Fruit fly (Drosophila melanogaster): Measurements from ENCODE around the gene RpS21.

Gene RpS21

DNA sequence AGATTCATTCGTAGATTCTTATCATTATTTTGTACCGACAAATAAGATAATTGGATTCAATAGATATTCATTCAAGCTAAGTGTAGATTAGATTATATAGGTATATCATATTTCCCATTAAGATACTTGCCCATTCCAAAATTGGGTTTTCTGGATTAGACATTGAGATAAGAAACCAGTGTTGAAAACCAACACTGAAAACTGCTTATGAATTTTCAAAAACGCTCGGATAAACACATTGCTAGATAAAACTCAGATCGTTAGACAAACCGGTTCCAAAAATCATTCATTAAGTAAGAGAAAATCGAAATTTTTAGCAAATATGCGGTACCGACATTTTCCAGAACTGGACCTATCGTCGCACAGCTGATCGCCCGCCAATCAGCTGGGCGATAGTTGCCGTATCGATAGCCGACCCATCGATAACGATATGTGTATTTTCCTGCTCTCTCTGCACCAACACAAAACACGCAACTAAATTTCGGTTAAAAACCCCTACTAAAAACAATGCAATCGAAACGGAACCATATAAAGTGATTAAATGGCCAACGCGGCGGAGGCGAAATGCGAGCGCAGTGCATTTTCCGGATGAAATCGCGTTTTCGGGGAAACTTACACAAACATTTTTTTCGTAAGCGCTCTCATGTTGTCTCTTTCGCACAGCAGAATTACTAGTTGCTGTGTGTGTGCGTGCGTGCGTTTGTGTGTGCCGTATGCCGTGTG is 29.8 kb downstream of the RpS21 start, which contains the start of the genes NTPase and lilli (continued):
- TF ChIP-seq HmgZ (tag; optimal IDR thresholded peaks at IDR 0.05), result peak; percentile 2
- no peak for TF ChIP-seq Neu2 (GFP tag; optimal IDR thresholded peaks at IDR 0.05; ENCODE audit: borderline replicate concordance)
- peak; percentile 70 for TF ChIP-seq chm (GFP tag; IDR thresholded peaks at IDR 0.05)
- TF ChIP-seq CG9817 (tag; optimal IDR thresholded peaks at IDR 0.05), result no peak
- no peak for TF ChIP-seq nom (GFP tag; optimal IDR thresholded peaks at IDR 0.05)
- no peak for TF ChIP-seq CG13296 (GFP tag; optimal IDR thresholded peaks at IDR 0.05)
- peak; percentile 50 for TF ChIP-seq CG11247 (GFP tag; IDR thresholded peaks at IDR 0.05)
- peak; percentile 94 for TF ChIP-seq Dll (GFP tag; IDR thresholded peaks at IDR 0.05; ENCODE audit: partially characterized antibody)
- peak; percentile 19 for TF ChIP-seq Meics (GFP tag; optimal IDR thresholded peaks at IDR 0.05)
- TF ChIP-seq CG12744 (GFP tag; optimal IDR thresholded peaks at IDR 0.05), result peak; percentile 17
- no peak for TF ChIP-seq pita (GFP tag; optimal IDR thresholded peaks at IDR 0.05)
- TF ChIP-seq slp2 (GFP tag; optimal IDR thresholded peaks at IDR 0.05), result peak; percentile 72
- TF ChIP-seq D19B (GFP tag; optimal IDR thresholded peaks at IDR 0.05), result no peak
- no peak for TF ChIP-seq Drgx (GFP tag; IDR thresholded peaks at IDR 0.05)
- TF ChIP-seq CG12942 (GFP tag; optimal IDR thresholded peaks at IDR 0.05), result peak; percentile 48
- TF ChIP-seq Dbx (GFP tag; IDR thresholded peaks at IDR 0.05), result peak; percentile 76
- TF ChIP-seq CG15696 (tag; optimal IDR thresholded peaks at IDR 0.05), result no peak
- peak; percentile 74 for TF ChIP-seq ERR (GFP tag; optimal IDR thresholded peaks at IDR 0.05)
- TF ChIP-seq CG13894 (tag; optimal IDR thresholded peaks at IDR 0.05), result peak; percentile 9
- peak; percentile 69; the same call in 1 of the 3 replicates for TF ChIP-seq CG11456 (GFP tag; IDR thresholded peaks at IDR 0.05)
- TF ChIP-seq grau (tag; optimal IDR thresholded peaks at IDR 0.05), result no peak
- peak; percentile 81 for TF ChIP-seq scrt (GFP tag; optimal IDR thresholded peaks at IDR 0.05)
- TF ChIP-seq Dip3 (GFP tag; optimal IDR thresholded peaks at IDR 0.05), result peak; percentile 66
- TF ChIP-seq Usf (GFP tag; optimal IDR thresholded peaks at IDR 0.05), result no peak
- TF ChIP-seq CG31365 (tag; optimal IDR thresholded peaks at IDR 0.05), result no peak
- no peak for TF ChIP-seq dan (GFP tag; IDR thresholded peaks at IDR 0.05)
- TF ChIP-seq ci (GFP tag; IDR thresholded peaks at IDR 0.05), result peak; percentile 79
- TF ChIP-seq H2.0 (GFP tag; IDR thresholded peaks at IDR 0.05), result peak; percentile 30
- 0 out of 2 replicates have a peak, but pooled peaks have one; percentile 7 for TF ChIP-seq klu (GFP tag; IDR thresholded peaks at IDR 0.05)
- TF ChIP-seq lola (GFP tag; optimal IDR thresholded peaks at IDR 0.05), result peak in 1 of 3 experiments; percentile 45
- peak; percentile 93 for TF ChIP-seq CG34224 (GFP tag; IDR thresholded peaks at IDR 0.05; ENCODE audit: partially characterized antibody)
- TF ChIP-seq CG1832 (GFP tag; optimal IDR thresholded peaks at IDR 0.05), result peak; percentile 81
- no peak for TF ChIP-seq CG12299 (tag; optimal IDR thresholded peaks at IDR 0.05)
- peak; percentile 92 for TF ChIP-seq Sin3A (optimal IDR thresholded peaks at IDR 0.05)
- no peak for TF ChIP-seq CG15073 (GFP tag; optimal IDR thresholded peaks at IDR 0.05)
- TF ChIP-seq CG17361 (GFP tag; IDR thresholded peaks at IDR 0.05), result peak; percentile 60; the same call in 2 of the 3 replicates
- TF ChIP-seq CG10979 (tag; optimal IDR thresholded peaks at IDR 0.05), result no peak
- peak; percentile 20 for TF ChIP-seq CG17359 (tag; optimal IDR thresholded peaks at IDR 0.05)
- peak; percentile 59; the same call in 1 of the 2 replicates for TF ChIP-seq ttk (GFP tag; IDR thresholded peaks at IDR 0.05)
- TF ChIP-seq ab (GFP tag; optimal IDR thresholded peaks at IDR 0.05), result peak; percentile 15
- TF ChIP-seq abd-A (tag; optimal IDR thresholded peaks at IDR 0.05), result peak; percentile 47
- peak; percentile 48 for TF ChIP-seq CG10654 (GFP tag; optimal IDR thresholded peaks at IDR 0.05)
- TF ChIP-seq sug (tag; optimal IDR thresholded peaks at IDR 0.05), result no peak
- no peak for TF ChIP-seq Vsx1 (GFP tag; optimal IDR thresholded peaks at IDR 0.05)
- TF ChIP-seq vvl (GFP tag; IDR thresholded peaks at IDR 0.05), result peak; percentile 70
- TF ChIP-seq CG10431 (GFP tag; optimal IDR thresholded peaks at IDR 0.05), result peak; percentile 14
- peak; percentile 15 for TF ChIP-seq CG11504 (tag; optimal IDR thresholded peaks at IDR 0.05)
- peak; percentile 5 for TF ChIP-seq CG10565 (GFP tag; optimal IDR thresholded peaks at IDR 0.05)
- TF ChIP-seq Eip74EF (GFP tag; optimal IDR thresholded peaks at IDR 0.05), result no peak

Measured in whole organism, embryonic.